Worm (Caenorhabditis elegans) whole organism, L2 larva: ENCODE results near the gene fmi-1.
A peak's percentile ranks its signal among the peaks of the same experiment; 100 is the strongest.

ENCODE experiments used
- C34F6.9 ChIP-seq: fragments of 150-350 bp; optimal IDR thresholded peaks from 2 replicates; lab custom pipeline; 2014; ENCODE audit warnings: missing biosample characterization, missing genetic modification characterization
- F13H6.1 ChIP-seq: sonication (generic microtip); optimal IDR thresholded peaks from 2 replicates; lab custom pipeline; 2016; ENCODE audit warnings: missing genetic modification characterization, missing compliant biosample characterization
- R02D3.7 ChIP-seq: fragments of 150-350 bp; optimal IDR thresholded peaks from 2 replicates; lab custom pipeline; 2014; ENCODE audit warnings: missing biosample characterization, missing genetic modification characterization
- Y55F3AM.14 ChIP-seq: fragments of 200-800 bp; sonication (Bioruptor generic); optimal IDR thresholded peaks from 2 replicates; lab custom pipeline; 2018; ENCODE audit warnings: mild to moderate bottlenecking, missing genetic modification characterization, missing compliant biosample characterization
- alr-1 ChIP-seq: fragments of 150-350 bp; optimal IDR thresholded peaks from 2 replicates; lab custom pipeline; 2014; ENCODE audit warnings: missing biosample characterization, missing genetic modification characterization
- aly-2 ChIP-seq: fragments of 150-350 bp; optimal IDR thresholded peaks from 2 replicates; lab custom pipeline; 2014; ENCODE audit warnings: missing biosample characterization, missing genetic modification characterization
- blmp-1 ChIP-seq: sonication (generic microtip); optimal IDR thresholded peaks from 2 replicates; lab custom pipeline; 2017; ENCODE audit warnings: missing genetic modification characterization, mild to moderate bottlenecking, missing compliant biosample characterization, antibody characterized with exemption, moderate library complexity; ENCODE audit not compliant: insufficient read depth
- ceh-16 ChIP-seq: fragments of 150-350 bp; optimal IDR thresholded peaks from 2 replicates; lab custom pipeline; 2014; ENCODE audit warnings: missing biosample characterization, missing genetic modification characterization
- ceh-82 ChIP-seq: fragments of 150-350 bp; optimal IDR thresholded peaks from 2 replicates; lab custom pipeline; 2014; ENCODE audit warnings: missing biosample characterization, missing genetic modification characterization
- crh-2 ChIP-seq: sonication (generic microtip); optimal IDR thresholded peaks from 2 replicates; lab custom pipeline; 2017; ENCODE audit warnings: missing biosample characterization, missing genetic modification characterization
- dmd-4 ChIP-seq: sonication (generic microtip); optimal IDR thresholded peaks from 2 replicates; lab custom pipeline; 2017; ENCODE audit warnings: missing biosample characterization, missing genetic modification characterization
- elt-1 ChIP-seq: fragments of 150-350 bp; optimal IDR thresholded peaks from 2 replicates; lab custom pipeline; 2014; ENCODE audit warnings: missing biosample characterization, missing genetic modification characterization
- fos-1 ChIP-seq: fragments of 150-350 bp; optimal IDR thresholded peaks from 2 replicates; lab custom pipeline; 2014; ENCODE audit warnings: missing biosample characterization, missing genetic modification characterization
- gmeb-1 ChIP-seq: fragments of 150-350 bp; optimal IDR thresholded peaks from 2 replicates; lab custom pipeline; 2014; ENCODE audit warnings: missing biosample characterization, missing genetic modification characterization
- lin-11 ChIP-seq: fragments of 150-350 bp; sonication (generic microtip); optimal IDR thresholded peaks from 2 replicates; lab custom pipeline; 2014; ENCODE audit warnings: missing biosample characterization, missing genetic modification characterization, inconsistent platforms, mixed read lengths
- lin-13 ChIP-seq: fragments of 150-350 bp; optimal IDR thresholded peaks from 2 replicates; lab custom pipeline; 2014; ENCODE audit warnings: missing biosample characterization, missing genetic modification reagents, missing genetic modification characterization
- lin-39 ChIP-seq: fragments of 150-350 bp; optimal IDR thresholded peaks from 2 replicates; lab custom pipeline; 2014; ENCODE audit warnings: missing biosample characterization, missing genetic modification reagents, missing genetic modification characterization
- lsy-2 ChIP-seq, 2 experiments: fragments of 150-350 bp in 1 of 2; sonication (generic microtip) in 1 of 2; optimal IDR thresholded peaks; 2 replicates each; lab custom pipeline; 2014 to 2017; ENCODE audit warnings: missing biosample characterization in 2 of 2, missing genetic modification characterization in 2 of 2
- mab-5 ChIP-seq: fragments of 150-350 bp; optimal IDR thresholded peaks from 2 replicates; lab custom pipeline; 2014; ENCODE audit warnings: missing biosample characterization, missing genetic modification characterization
- mbf-1 ChIP-seq: sonication (generic microtip); optimal IDR thresholded peaks from 2 replicates; lab custom pipeline; 2017; ENCODE audit warnings: missing biosample characterization, missing genetic modification characterization
- nhr-10 ChIP-seq: sonication (generic microtip); optimal IDR thresholded peaks from 2 replicates; lab custom pipeline; 2017; ENCODE audit warnings: missing biosample characterization, missing genetic modification characterization
- nhr-11 ChIP-seq: fragments of 150-350 bp; optimal IDR thresholded peaks from 2 replicates; lab custom pipeline; 2014; ENCODE audit warnings: missing biosample characterization, missing genetic modification characterization
- nhr-12 ChIP-seq: fragments of 150-350 bp; optimal IDR thresholded peaks from 2 replicates; lab custom pipeline; 2014; ENCODE audit warnings: missing biosample characterization, missing genetic modification characterization
- nhr-21 ChIP-seq: fragments of 150-350 bp; optimal IDR thresholded peaks from 2 replicates; lab custom pipeline; 2014; ENCODE audit warnings: missing biosample characterization, missing genetic modification characterization
- nhr-23 ChIP-seq: fragments of 150-350 bp; optimal IDR thresholded peaks from 2 replicates; lab custom pipeline; 2014; ENCODE audit warnings: missing biosample characterization, missing genetic modification reagents, missing genetic modification characterization
- nhr-237 ChIP-seq: fragments of 150-350 bp; optimal IDR thresholded peaks from 2 replicates; lab custom pipeline; 2014; ENCODE audit warnings: missing biosample characterization, missing genetic modification characterization
- nhr-25 ChIP-seq: fragments of 150-350 bp; sonication (generic microtip); optimal IDR thresholded peaks from 3 replicates; lab custom pipeline; 2014; ENCODE audit warnings: missing biosample characterization, missing genetic modification characterization
- nhr-6 ChIP-seq: fragments of 150-350 bp; optimal IDR thresholded peaks from 2 replicates; lab custom pipeline; 2014; ENCODE audit warnings: missing biosample characterization, missing genetic modification characterization
- nhr-77 ChIP-seq: fragments of 150-350 bp; optimal IDR thresholded peaks from 2 replicates; lab custom pipeline; 2014; ENCODE audit warnings: missing biosample characterization, missing genetic modification characterization
- peb-1 ChIP-seq: fragments of 150-350 bp; optimal IDR thresholded peaks from 2 replicates; lab custom pipeline; 2014; ENCODE audit warnings: missing biosample characterization, missing genetic modification characterization
- sem-4 ChIP-seq: fragments of 150-350 bp; optimal IDR thresholded peaks from 2 replicates; lab custom pipeline; 2014; ENCODE audit warnings: missing biosample characterization, missing genetic modification reagents, missing genetic modification characterization
- skn-1 ChIP-seq: sonication (generic microtip); optimal IDR thresholded peaks from 2 replicates; lab custom pipeline; 2017; ENCODE audit warnings: missing biosample characterization, missing genetic modification characterization
- sma-3 ChIP-seq: sonication (generic microtip); optimal IDR thresholded peaks from 2 replicates; lab custom pipeline; 2016; ENCODE audit warnings: missing genetic modification reagents, missing genetic modification characterization, missing compliant biosample characterization
- sma-9 ChIP-seq, 2 experiments: fragments of 150-350 bp in 1 of 2; sonication (generic microtip) in 1 of 2; optimal IDR thresholded peaks; 2 replicates each; lab custom pipeline; 2014 to 2016; ENCODE audit warnings: missing genetic modification characterization in 2 of 2, mild to moderate bottlenecking in 1 of 2, missing biosample characterization in 1 of 2, missing compliant biosample characterization in 1 of 2, missing genetic modification reagents in 1 of 2, moderate library complexity in 1 of 2
- unc-39 ChIP-seq: fragments of 150-350 bp; optimal IDR thresholded peaks from 2 replicates; lab custom pipeline; 2014; ENCODE audit warnings: missing biosample characterization, missing genetic modification characterization
- unc-55 ChIP-seq: fragments of 150-350 bp; sonication (generic microtip); optimal IDR thresholded peaks from 3 replicates; lab custom pipeline; 2014; ENCODE audit warnings: missing biosample characterization, missing genetic modification reagents, missing genetic modification characterization
- unc-62 ChIP-seq: fragments of 150-350 bp; optimal IDR thresholded peaks from 2 replicates; lab custom pipeline; 2014; ENCODE audit warnings: missing biosample characterization, missing genetic modification reagents, missing genetic modification characterization
- ztf-1 ChIP-seq: fragments of 200-800 bp; sonication (Bioruptor generic); conservative IDR thresholded peaks from 2 replicates; pipeline ENCODE4 v1.3.6; 2022; ENCODE audit warnings: missing genetic modification characterization, missing compliant biosample characterization
- ztf-11 ChIP-seq: sonication (generic microtip); optimal IDR thresholded peaks from 2 replicates; lab custom pipeline; 2017; ENCODE audit warnings: missing biosample characterization, missing genetic modification characterization
- ztf-4 ChIP-seq: fragments of 150-350 bp; optimal IDR thresholded peaks from 2 replicates; lab custom pipeline; 2014; ENCODE audit warnings: missing biosample characterization, missing genetic modification characterization

Gene fmi-1

ce11 chrV:13011904-13012303 lies 7.0 kb upstream of the fmi-1 start:
- TF ChIP-seq lsy-2 (tag; optimal IDR thresholded peaks at IDR 0.05; lab: Kevin White, UChicago) (no peak), aly-2 (tag; lab: Kevin White, UChicago) (no peak), nhr-6 (tag; lab: Kevin White, UChicago) (no peak), lin-13 (GFP tag; lab: Kevin White, UChicago) (no peak), alr-1 (tag; lab: Kevin White, UChicago) (no peak), lin-11 (tag; lab: Kevin White, UChicago) (no peak), unc-55 (GFP tag; lab: Kevin White, UChicago) (no peak), C34F6.9 (tag; lab: Kevin White, UChicago) (no peak), peb-1 (tag; lab: Kevin White, UChicago) (no peak), unc-62 (no peak), ztf-1 (GFP tag; lab: Robert Waterston, UW) (no peak), sma-3 (GFP tag; lab: Kevin White, UChicago) (no peak), gmeb-1 (peak; percentile 22), nhr-25 (tag; lab: Kevin White, UChicago) (no peak), mab-5 (tag; lab: Kevin White, UChicago) (no peak), R02D3.7 (tag; lab: Kevin White, UChicago) (no peak), F13H6.1 (tag; lab: Kevin White, UChicago) (peak; percentile 42), nhr-237 (no peak), elt-1 (no peak), nhr-12 (tag; lab: Kevin White, UChicago) (no peak), nhr-11 (tag; lab: Kevin White, UChicago) (no peak), nhr-77 (tag; lab: Kevin White, UChicago) (no peak), ztf-11 (no peak), ztf-4 (tag; lab: Kevin White, UChicago) (no peak), sem-4 (no peak), nhr-23 (no peak), nhr-21 (tag; lab: Kevin White, UChicago) (no peak), blmp-1 (no peak), Y55F3AM.14 (GFP tag; lab: Kevin White, UChicago) (no peak), fos-1 (peak; percentile 28), ceh-16 (tag; lab: Kevin White, UChicago) (no peak), mbf-1 (tag; lab: Kevin White, UChicago) (no peak), unc-39 (tag; lab: Kevin White, UChicago) (no peak), skn-1 (tag; lab: Kevin White, UChicago) (no peak), sma-9 (GFP tag; optimal IDR thresholded peaks at IDR 0.05; lab: Kevin White, UChicago) (peak; percentile 78), sma-9 (tag; optimal IDR thresholded peaks at IDR 0.05; lab: Kevin White, UChicago) (no peak), nhr-10 (no peak), crh-2 (tag; lab: Kevin White, UChicago) (peak; percentile 92), dmd-4 (no peak)

ce11 chrV:13013158-13013557 lies 5.7 kb upstream of the fmi-1 start, which contains the start of gene try-10:
Gene try-10 (minus strand): TSS chrV:13013258.
- TF ChIP-seq ztf-11 = no peak
- no peak for TF ChIP-seq lin-39 (tag; lab: Kevin White, UChicago)

ce11 chrV:13013844-13014243 lies 5.0 kb upstream of the fmi-1 start, which contains the start of gene F15B9.6:
Gene F15B9.6 (plus strand): TSS chrV:13014144.
- TF ChIP-seq nhr-25 (tag; lab: Kevin White, UChicago) = no peak

- TF ChIP-seq ceh-82 (tag; lab: Kevin White, UChicago) (no peak), aly-2 (tag; lab: Kevin White, UChicago) (no peak), skn-1 (tag; lab: Kevin White, UChicago) (no peak)
Observed at ce11 chrV:13018233-13018632, 628 bp upstream of the fmi-1 start.
